Comparison of ENCODE assay signal across 1 worm cellular context in genomic region chrV:15767385-15767784, ce11.
TF ChIP-seq lines count a peak whose summit lies in the region.

No protein-coding gene starts in this region.

TF ChIP-seq in whole organism, L4 larva, 104 proteins besides CTCF, POLR2A, EP300 and RAD21 (continued from another document):
- TF ChIP-seq mdt-29 (GFP tag; IDR thresholded peaks at IDR 0.05; lab: Robert Waterston, UW) (peak; percentile 80), madf-9 (GFP tag; conservative IDR thresholded peaks at IDR 0.05; lab: Robert Waterston, UW) (peak; percentile 45; the same call in 1 of the 2 replicates), F44E2.7 (GFP tag; IDR thresholded peaks at IDR 0.05; lab: Robert Waterston, UW) (peak; percentile 71; the same call in 1 of the 2 replicates), T26A8.4 (GFP tag; IDR thresholded peaks at IDR 0.05; lab: Robert Waterston, UW) (peak; percentile 64; the same call in 1 of the 2 replicates), Y48G9A.11 (GFP tag; IDR thresholded peaks at IDR 0.05; lab: Robert Waterston, UW) (peak; percentile 75), daf-8 (GFP tag; IDR thresholded peaks at IDR 0.05; lab: Robert Waterston, UW) (peak; percentile 64; the same call in 1 of the 2 replicates), vab-7 (GFP tag; IDR thresholded peaks at IDR 0.05; lab: Robert Waterston, UW) (peak; percentile 77), ZK337.2 (GFP tag; IDR thresholded peaks at IDR 0.05; lab: Robert Waterston, UW) (0 out of 2 replicates have a peak, but pooled peaks have one; percentile 13), ctbp-1 (GFP tag; IDR thresholded peaks at IDR 0.05; lab: Robert Waterston, UW) (peak; percentile 80), Y75B8A.6 (GFP tag; IDR thresholded peaks at IDR 0.05; lab: Robert Waterston, UW) (peak; percentile 78; the same call in 1 of the 2 replicates), Y105C5A.15 (GFP tag; IDR thresholded peaks at IDR 0.05; lab: Robert Waterston, UW) (peak; percentile 71; the same call in 1 of the 2 replicates), F26F4.8 (GFP tag; conservative IDR thresholded peaks at IDR 0.05; lab: Robert Waterston, UW) (peak; percentile 95), dmd-9 (GFP tag; IDR thresholded peaks at IDR 0.05; lab: Robert Waterston, UW) (0 out of 2 replicates have a peak, but pooled peaks have one; percentile 53), ceh-20 (GFP tag; IDR thresholded peaks at IDR 0.05; lab: Robert Waterston, UW) (peak; percentile 52; the same call in 1 of the 2 replicates), dmd-8 (GFP tag; IDR thresholded peaks at IDR 0.05; lab: Robert Waterston, UW) (peak; percentile 94), ceh-44 (GFP tag; IDR thresholded peaks at IDR 0.05; lab: Robert Waterston, UW) (peak; percentile 68; the same call in 1 of the 2 replicates), F49E8.2 (tag; optimal IDR thresholded peaks at IDR 0.05; lab: Kevin White, UChicago; ENCODE audit: borderline replicate concordance) (peak; percentile 12), lin-29 (GFP tag; IDR thresholded peaks at IDR 0.05; lab: Robert Waterston, UW) (peak; percentile 27; the same call in 1 of the 2 replicates), lin-38 (GFP tag; IDR thresholded peaks at IDR 0.05; lab: Robert Waterston, UW) (peak; percentile 82)
